Fruit fly (Drosophila melanogaster): ENCODE measurements around the gene cDIP.

Gene cDIP

DNA sequence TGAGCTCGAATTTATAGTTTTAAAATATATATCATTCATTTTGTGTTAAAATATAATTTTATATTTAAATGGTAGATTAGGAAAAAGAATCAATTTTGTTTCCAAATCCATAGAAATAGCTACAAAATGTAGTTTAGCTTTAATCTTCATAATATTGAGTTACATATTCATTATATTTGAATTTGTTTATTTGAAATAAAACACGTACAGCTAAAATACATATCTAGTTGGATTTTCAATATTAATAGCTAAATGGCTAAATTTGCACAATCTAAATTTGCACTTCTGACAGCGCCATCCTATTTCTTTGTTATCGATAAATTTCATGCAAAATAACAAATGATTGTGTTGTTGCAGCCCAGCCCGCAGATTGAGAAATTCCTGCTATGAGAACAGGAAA is 26.9 kb downstream of the cDIP start, which contains the start of gene Usp8 (continued):
- TF ChIP-seq CG6813 (GFP tag; optimal IDR thresholded peaks at IDR 0.05) (no peak), Fer3 (tag; optimal IDR thresholded peaks at IDR 0.05) (peak; percentile 23), dpn (GFP tag; optimal IDR thresholded peaks at IDR 0.05) (peak in 1 of 2 experiments; percentile 22), CG12104 (GFP tag; optimal IDR thresholded peaks at IDR 0.05) (peak; percentile 25), Hr3 (GFP tag; optimal IDR thresholded peaks at IDR 0.05) (peak; percentile 29), MBD-R2 (GFP tag; IDR thresholded peaks at IDR 0.05) (peak; percentile 43; the same call in 1 of the 2 replicates), Meics (GFP tag; optimal IDR thresholded peaks at IDR 0.05) (no peak), chinmo (GFP tag; IDR thresholded peaks at IDR 0.05; ENCODE audit: partially characterized antibody) (no peak), CG10274 (GFP tag; optimal IDR thresholded peaks at IDR 0.05) (no peak), BEAF-32 (GFP tag; optimal IDR thresholded peaks at IDR 0.05) (peak; percentile 13), caup (GFP tag; optimal IDR thresholded peaks at IDR 0.05; ENCODE audit: severe bottlenecking) (no peak), Rfx (GFP tag; IDR thresholded peaks at IDR 0.05) (peak; percentile 33; the same call in 1 of the 2 replicates), CG9817 (tag; optimal IDR thresholded peaks at IDR 0.05) (peak; percentile 24), Sry-β (GFP tag; optimal IDR thresholded peaks at IDR 0.05) (peak; percentile 95), Max (GFP tag; optimal IDR thresholded peaks at IDR 0.05) (no peak), CG4282 (GFP tag; optimal IDR thresholded peaks at IDR 0.05) (no peak), PHDP (tag; optimal IDR thresholded peaks at IDR 0.05) (peak; percentile 8), az2 (GFP tag; optimal IDR thresholded peaks at IDR 0.05) (no peak), Ptx1 (GFP tag; IDR thresholded peaks at IDR 0.05) (peak; percentile 25; the same call in 1 of the 2 replicates), Lhr (GFP tag; optimal IDR thresholded peaks at IDR 0.05) (no peak), YL-1 (GFP tag; optimal IDR thresholded peaks at IDR 0.05) (peak; percentile 20), odd (GFP tag; optimal IDR thresholded peaks at IDR 0.05) (no peak), abd-A (tag; optimal IDR thresholded peaks at IDR 0.05) (no peak), CoRest (tag; optimal IDR thresholded peaks at IDR 0.05) (peak; percentile 68), nmo (GFP tag; optimal IDR thresholded peaks at IDR 0.05) (peak; percentile 65), CG9727 (GFP tag; optimal IDR thresholded peaks at IDR 0.05) (peak; percentile 42), grn (GFP tag; optimal IDR thresholded peaks at IDR 0.05) (no peak), CG10321 (GFP tag; IDR thresholded peaks at IDR 0.05) (no peak), CG30403 (GFP tag; optimal IDR thresholded peaks at IDR 0.05) (peak; percentile 65), Dref (GFP tag; IDR thresholded peaks at IDR 0.05) (peak; percentile 65), CG15696 (tag; optimal IDR thresholded peaks at IDR 0.05) (peak; percentile 37), CG10267 (tag; optimal IDR thresholded peaks at IDR 0.05) (peak; percentile 50), CG8924 (tag; optimal IDR thresholded peaks at IDR 0.05) (peak; percentile 70), sug (tag; optimal IDR thresholded peaks at IDR 0.05) (peak; percentile 49), CG16863 (GFP tag; optimal IDR thresholded peaks at IDR 0.05) (no peak), Sox102F (GFP tag; optimal IDR thresholded peaks at IDR 0.05) (no peak), maf-S (GFP tag; optimal IDR thresholded peaks at IDR 0.05) (no peak), Ssrp (tag; optimal IDR thresholded peaks at IDR 0.05) (peak; percentile 44), E2f2 (GFP tag; IDR thresholded peaks at IDR 0.05) (peak; percentile 14; the same call in 1 of the 2 replicates), gcm (GFP tag; optimal IDR thresholded peaks at IDR 0.05) (peak; percentile 23), nerfin-1 (tag; optimal IDR thresholded peaks at IDR 0.05) (peak; percentile 11), pzg (GFP tag; optimal IDR thresholded peaks at IDR 0.05) (peak; percentile 24), CG7839 (tag; optimal IDR thresholded peaks at IDR 0.05) (no peak), CG12391 (tag; optimal IDR thresholded peaks at IDR 0.05) (peak; percentile 76), CG6854 (GFP tag; optimal IDR thresholded peaks at IDR 0.05) (no peak), sens (GFP tag) (peak; percentile 18), CG12769 (tag; optimal IDR thresholded peaks at IDR 0.05) (no peak), CG15601 (tag; optimal IDR thresholded peaks at IDR 0.05) (peak; percentile 1), CG10959 (GFP tag; IDR thresholded peaks at IDR 0.05) (no peak), Xbp1 (GFP tag; optimal IDR thresholded peaks at IDR 0.05) (peak; percentile 34)

Data from whole organism, embryonic.